Worm (Caenorhabditis elegans) whole organism, late embryonic: Measurements from ENCODE around the gene idpc-4.

Experiments used
- ahr-1 ChIP-seq: sonication (generic microtip); optimal IDR thresholded peaks from 2 replicates; lab custom pipeline; 2016; ENCODE audit warnings: missing genetic modification characterization, missing compliant biosample characterization
- ama-1 ChIP-seq: fragments of 150-350 bp; optimal IDR thresholded peaks from 2 replicates; lab custom pipeline; 2014
- ceh-2 ChIP-seq: sonication (generic microtip); optimal IDR thresholded peaks from 2 replicates; lab custom pipeline; 2016; ENCODE audit warnings: missing genotype, missing genetic modification characterization, missing compliant biosample characterization
- dve-1 ChIP-seq: sonication (generic microtip); optimal IDR thresholded peaks from 2 replicates; lab custom pipeline; 2017; ENCODE audit warnings: antibody characterized with exemption, mild to moderate bottlenecking, missing genetic modification characterization, missing compliant biosample characterization
- elt-2 ChIP-seq: sonication (generic microtip); optimal IDR thresholded peaks from 2 replicates; lab custom pipeline; 2016; ENCODE audit warnings: missing genetic modification reagents, missing genetic modification characterization, missing compliant biosample characterization
- fax-1 ChIP-seq: sonication (generic microtip); optimal IDR thresholded peaks from 2 replicates; lab custom pipeline; 2016; ENCODE audit warnings: missing genotype, missing genetic modification characterization, missing compliant biosample characterization
- fkh-10 ChIP-seq: fragments of 150-350 bp; optimal IDR thresholded peaks from 2 replicates; lab custom pipeline; 2014; ENCODE audit warnings: missing biosample characterization, missing genetic modification reagents, missing genetic modification characterization
- nhr-11 ChIP-seq: fragments of 150-350 bp; optimal IDR thresholded peaks from 2 replicates; lab custom pipeline; 2014; ENCODE audit warnings: missing biosample characterization, missing genetic modification characterization
- pag-3 ChIP-seq: sonication (generic microtip); optimal IDR thresholded peaks from 2 replicates; lab custom pipeline; 2016; ENCODE audit warnings: missing compliant biosample characterization, missing genetic modification characterization, borderline replicate concordance
- sox-2 ChIP-seq: fragments of 200-800 bp; sonication (Bioruptor generic); IDR thresholded peaks from 2 replicates; pipeline ENCODE4 v1.3.6; 2022; ENCODE audit warnings: missing genetic modification reagents, missing genetic modification characterization, missing compliant biosample characterization
- unc-42 ChIP-seq: sonication (generic microtip); optimal IDR thresholded peaks from 2 replicates; lab custom pipeline; 2016; ENCODE audit warnings: missing genotype, missing genetic modification characterization, missing compliant biosample characterization
- zip-5 ChIP-seq: sonication (generic microtip); optimal IDR thresholded peaks from 2 replicates; lab custom pipeline; 2016; ENCODE audit warnings: missing genetic modification characterization, missing compliant biosample characterization

DNA sequence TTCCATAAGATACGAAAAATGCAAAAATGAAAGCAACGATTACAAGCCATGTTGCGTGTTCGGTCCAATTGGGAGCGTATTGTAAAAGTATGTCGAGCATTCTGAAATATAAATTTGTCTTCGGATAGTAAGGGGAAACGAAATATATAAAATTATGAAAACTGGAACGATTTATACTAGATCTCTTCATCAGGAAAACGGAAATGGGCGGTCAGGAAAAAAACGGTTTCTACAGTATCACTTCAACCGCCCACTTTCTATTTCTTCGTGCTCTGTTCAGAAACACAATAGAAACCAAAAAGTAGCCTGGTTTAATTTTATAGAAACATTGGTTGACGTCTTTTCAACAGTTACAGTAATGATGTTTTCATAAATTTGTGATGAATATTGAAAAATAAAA is 36.3 kb downstream of the idpc-4 start, which contains the start of gene pitr-4:
- TF ChIP-seq nhr-11 (tag; lab: Kevin White, UChicago) (no peak), ahr-1 (tag; lab: Kevin White, UChicago) (no peak), sox-2 (GFP tag; lab: Robert Waterston, UW) (no peak), ama-1 (lab: Kevin White, UChicago) (no peak), pag-3 (no peak), zip-5 (tag; lab: Kevin White, UChicago) (no peak), fkh-10 (GFP tag; lab: Kevin White, UChicago) (no peak), ceh-2 (tag; lab: Kevin White, UChicago) (no peak), elt-2 (tag; lab: Kevin White, UChicago) (no peak), unc-42 (tag; lab: Kevin White, UChicago) (no peak), fax-1 (tag; lab: Kevin White, UChicago) (no peak), dve-1 (no peak)
